Fruit fly (Drosophila melanogaster) whole organism, wandering third instar larva: ENCODE data around the gene Atpalpha.
A peak's percentile ranks its signal among the peaks of the same experiment; 100 is the strongest.

Source experiments
- Abd-B ChIP-seq: fragments of >200 bp; optimal IDR thresholded peaks from 2 replicates; lab custom pipeline; 2017; ENCODE audit warnings: missing biosample characterization, missing genetic modification characterization
- CG32264 ChIP-seq: fragments of 200-800 bp; sonication (Bioruptor generic); optimal IDR thresholded peaks from 2 replicates; lab custom pipeline; 2016; ENCODE audit warnings: missing biosample characterization, missing genetic modification characterization
- CG9705 ChIP-seq: fragments of 200-800 bp; sonication (Bioruptor generic); optimal IDR thresholded peaks from 2 replicates; lab custom pipeline; 2018; ENCODE audit warnings: missing biosample characterization, mild to moderate bottlenecking, missing genetic modification characterization
- CrebA ChIP-seq: fragments of 200-800 bp; sonication (Bioruptor generic); optimal IDR thresholded peaks from 2 replicates; lab custom pipeline; 2016; ENCODE audit warnings: missing biosample characterization, mild to moderate bottlenecking, missing genetic modification characterization, borderline replicate concordance
- Dfd ChIP-seq: fragments of >200 bp; optimal IDR thresholded peaks from 2 replicates; lab custom pipeline; 2017; ENCODE audit warnings: missing biosample characterization, missing genetic modification characterization
- Dif ChIP-seq: fragments of 200-275, 200-300 bp; sonication (Bioruptor generic); optimal IDR thresholded peaks from 2 replicates; lab custom pipeline; 2018; ENCODE audit warnings: missing biosample characterization, missing genetic modification characterization; ENCODE audit not compliant: partially characterized antibody
- GATAd ChIP-seq: sonication (Bioruptor generic); optimal IDR thresholded peaks from 2 replicates; lab custom pipeline; 2016; ENCODE audit warnings: missing biosample characterization, missing genetic modification characterization
- Hnf4 ChIP-seq: fragments of 200-800 bp; sonication (Bioruptor generic); optimal IDR thresholded peaks from 2 replicates; lab custom pipeline; 2016; ENCODE audit warnings: missing biosample characterization, mild to moderate bottlenecking, missing genetic modification characterization
- Hr78 ChIP-seq: fragments of >200 bp; optimal IDR thresholded peaks from 2 replicates; lab custom pipeline; 2017; ENCODE audit warnings: missing biosample characterization, missing genetic modification characterization
- Hr83 ChIP-seq: fragments of 200-300 bp; sonication (Bioruptor generic); optimal IDR thresholded peaks from 2 replicates; lab custom pipeline; 2016; ENCODE audit warnings: missing biosample characterization, mild to moderate bottlenecking, missing genetic modification characterization, moderate library complexity; ENCODE audit not compliant: poor library complexity, severe bottlenecking
- Jra ChIP-seq: sonication (Bioruptor generic); optimal IDR thresholded peaks from 2 replicates; lab custom pipeline; 2016; ENCODE audit warnings: missing biosample characterization, missing genetic modification characterization
- Mio ChIP-seq: sonication (Bioruptor generic); optimal IDR thresholded peaks from 2 replicates; lab custom pipeline; 2016; ENCODE audit warnings: missing biosample characterization, missing genetic modification characterization
- Myc ChIP-seq: fragments of >200 bp; optimal IDR thresholded peaks from 2 replicates; lab custom pipeline; 2017
- N ChIP-seq: fragments of >200 bp; optimal IDR thresholded peaks from 2 replicates; lab custom pipeline; 2018; ENCODE audit warnings: missing biosample characterization, missing external identifiers, missing genetic modification characterization
- OdsH ChIP-seq: fragments of 200-800 bp; sonication (Bioruptor generic); optimal IDR thresholded peaks from 2 replicates; lab custom pipeline; 2016; ENCODE audit warnings: missing biosample characterization, mild to moderate bottlenecking, missing genetic modification characterization
- Rel ChIP-seq, 2 experiments: fragments of 200-800 bp; sonication (Bioruptor generic) in 1 of 2; optimal IDR thresholded peaks; 2 replicates in 1 of 2; 3 replicates in 1 of 2; lab custom pipeline; 2016 to 2019; ENCODE audit warnings: mild to moderate bottlenecking in 2 of 2, missing biosample characterization in 2 of 2, missing genetic modification characterization in 2 of 2, moderate library complexity in 1 of 2
- Sp1 ChIP-seq: fragments of 200-800 bp; sonication (Bioruptor generic); optimal IDR thresholded peaks from 3 replicates; lab custom pipeline; 2019; ENCODE audit warnings: missing biosample characterization, mild to moderate bottlenecking, missing genetic modification characterization, moderate library complexity
- Vsx2 ChIP-seq: fragments of 200-300, 225-300 bp; sonication (Bioruptor generic); optimal IDR thresholded peaks from 2 replicates; lab custom pipeline; 2018; ENCODE audit warnings: missing biosample characterization, missing genetic modification characterization; ENCODE audit not compliant: partially characterized antibody
- br ChIP-seq: fragments of 200-800 bp; sonication (Bioruptor generic); optimal IDR thresholded peaks from 2 replicates; lab custom pipeline; 2016; ENCODE audit warnings: missing biosample characterization, missing genetic modification characterization
- brk ChIP-seq: fragments of 200-800 bp; sonication (Bioruptor generic); optimal IDR thresholded peaks from 2 replicates; lab custom pipeline; 2016; ENCODE audit warnings: missing biosample characterization, mild to moderate bottlenecking, missing genetic modification characterization
- dl ChIP-seq, 2 experiments: fragments of 175-275, 200-275 bp in 1 of 2; fragments of 200-275 bp in 1 of 2; sonication (Bioruptor generic); optimal IDR thresholded peaks; lab custom pipeline; 2018; ENCODE audit warnings: mild to moderate bottlenecking in 2 of 2, missing biosample characterization in 2 of 2, missing genetic modification characterization in 2 of 2, moderate library complexity in 2 of 2; ENCODE audit not compliant: partially characterized antibody in 2 of 2, insufficient read depth in 1 of 2
- dmrt93B ChIP-seq: fragments of 200-800 bp; sonication (Bioruptor generic); optimal IDR thresholded peaks from 2 replicates; lab custom pipeline; 2018; ENCODE audit warnings: missing biosample characterization, mild to moderate bottlenecking, missing genetic modification characterization
- dsf ChIP-seq: sonication (Bioruptor generic); optimal IDR thresholded peaks from 2 replicates; lab custom pipeline; 2016; ENCODE audit warnings: missing biosample characterization, missing genetic modification characterization, borderline replicate concordance
- ey ChIP-seq: fragments of 200-800 bp; sonication (Bioruptor generic); optimal IDR thresholded peaks from 2 replicates; lab custom pipeline; 2016; ENCODE audit warnings: missing biosample characterization, missing genetic modification characterization
- foxo ChIP-seq, 2 experiments: fragments of 200-800 bp; sonication (Bioruptor generic); optimal IDR thresholded peaks; 2 replicates in 1 of 2; 3 replicates in 1 of 2; lab custom pipeline; 2016 to 2017; ENCODE audit warnings: missing biosample characterization in 2 of 2, missing genetic modification characterization in 2 of 2
- fru ChIP-seq: fragments of 200-800 bp; sonication (Bioruptor generic); optimal IDR thresholded peaks from 3 replicates; lab custom pipeline; 2016; ENCODE audit warnings: missing biosample characterization, mild to moderate bottlenecking, missing genetic modification characterization
- h ChIP-seq: fragments of 200-800 bp; sonication (Bioruptor generic); optimal IDR thresholded peaks from 3 replicates; lab custom pipeline; 2016; ENCODE audit warnings: missing biosample characterization, mild to moderate bottlenecking, missing genetic modification characterization
- lola ChIP-seq: fragments of >200 bp; optimal IDR thresholded peaks from 2 replicates; lab custom pipeline; 2017; ENCODE audit warnings: missing biosample characterization, missing genetic modification characterization
- pan ChIP-seq: fragments of >200 bp; optimal IDR thresholded peaks from 2 replicates; lab custom pipeline; 2017
- psq ChIP-seq: fragments of 200-800 bp; sonication (Bioruptor generic); optimal IDR thresholded peaks from 3 replicates; lab custom pipeline; 2017; ENCODE audit warnings: missing biosample characterization, mild to moderate bottlenecking, missing genetic modification characterization, moderate library complexity
- rgr ChIP-seq: fragments of 200-800 bp; sonication (Bioruptor generic); optimal IDR thresholded peaks from 3 replicates; lab custom pipeline; 2016; ENCODE audit warnings: missing biosample characterization, mild to moderate bottlenecking, missing genetic modification characterization
- sage ChIP-seq: fragments of 200-800 bp; sonication (Bioruptor generic); optimal IDR thresholded peaks from 2 replicates; lab custom pipeline; 2016; ENCODE audit warnings: missing biosample characterization, mild to moderate bottlenecking, missing genetic modification characterization
- sv ChIP-seq: fragments of 200-800 bp; sonication (Bioruptor generic); optimal IDR thresholded peaks from 3 replicates; lab custom pipeline; 2016; ENCODE audit warnings: missing biosample characterization, missing genetic modification characterization
- usp ChIP-seq: fragments of >200 bp; optimal IDR thresholded peaks from 2 replicates; lab custom pipeline; 2017; ENCODE audit warnings: missing biosample characterization, missing genetic modification characterization
- woc ChIP-seq: sonication (Bioruptor generic); optimal IDR thresholded peaks from 2 replicates; lab custom pipeline; 2016; ENCODE audit warnings: missing biosample characterization, mild to moderate bottlenecking, missing genetic modification characterization

Gene Atpalpha

DNA sequence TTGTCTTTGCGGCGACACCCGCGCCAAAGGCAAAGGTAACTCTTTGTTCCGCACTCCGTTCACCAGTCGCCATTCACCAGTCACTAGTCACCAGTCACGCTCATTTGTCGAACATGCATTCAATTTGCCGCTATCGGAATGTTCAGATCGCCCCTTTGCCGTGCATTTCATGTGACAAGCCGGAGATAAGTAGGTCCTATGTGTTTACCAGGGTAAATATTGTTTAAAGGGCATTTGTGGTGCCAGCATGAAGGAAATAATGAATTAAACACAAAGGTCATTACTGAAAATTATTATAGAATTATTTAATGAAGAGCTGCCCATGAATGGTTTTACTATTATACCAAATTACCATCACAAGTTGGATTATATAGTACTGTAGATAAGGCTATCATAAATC, 52.6 kb downstream of the Atpalpha start:
- TF ChIP-seq Hr83 (GFP tag; lab: Kevin White, UChicago) (no peak), Jra (GFP tag; lab: Kevin White, UChicago) (no peak), GATAd (GFP tag; lab: Kevin White, UChicago) (no peak), CG9705 (GFP tag; lab: Kevin White, UChicago) (no peak), sage (no peak), psq (GFP tag; lab: Kevin White, UChicago) (no peak), lola (no peak), dsf (GFP tag; lab: Kevin White, UChicago) (no peak), h (GFP tag; lab: Kevin White, UChicago) (no peak), Dif (GFP tag; lab: Kevin White, UChicago) (no peak), Vsx2 (GFP tag; lab: Kevin White, UChicago) (no peak), rgr (GFP tag; lab: Kevin White, UChicago) (no peak), Mio (GFP tag; lab: Kevin White, UChicago) (no peak), Hnf4 (no peak)

- peak; percentile 35 for TF ChIP-seq CrebA (GFP tag; lab: Kevin White, UChicago)
- no peak for TF ChIP-seq GATAd (GFP tag; lab: Kevin White, UChicago)
- no peak for TF ChIP-seq Myc (lab: Kevin White, UChicago)
These were observed 58.5 kb downstream of the Atpalpha start, which contains the start of gene Alp5 for dm6 chr3R:21006967-21007366. Gene Alp5, minus strand, starts transcription at chr3R:21006990.

DNA sequence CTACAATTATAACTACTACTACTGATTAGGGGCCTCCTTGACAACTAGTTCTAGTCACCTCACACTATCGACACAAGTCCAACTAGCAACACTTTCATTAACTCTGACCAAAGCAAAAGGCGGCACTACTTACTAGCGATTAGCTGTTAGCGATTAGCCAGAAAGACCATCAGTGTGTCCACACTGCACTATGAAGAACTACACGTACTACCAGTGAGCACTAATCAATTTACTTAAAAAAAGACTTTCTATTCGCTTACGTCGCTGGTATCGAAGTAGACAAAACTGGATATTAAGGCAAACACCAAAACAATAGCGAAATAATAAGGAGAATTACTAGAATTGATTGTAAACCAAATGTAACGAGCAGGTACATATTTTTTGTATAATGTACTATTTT, 65.3 kb downstream of the Atpalpha start:
- TF ChIP-seq brk (GFP tag; lab: Kevin White, UChicago): no peak
- TF ChIP-seq sage: no peak
- no peak for TF ChIP-seq OdsH (GFP tag; lab: Kevin White, UChicago)
- no peak for TF ChIP-seq dmrt93B (GFP tag; lab: Kevin White, UChicago)
- TF ChIP-seq fru (GFP tag; lab: Kevin White, UChicago): no peak
- no peak for TF ChIP-seq sv (GFP tag; lab: Kevin White, UChicago)
- TF ChIP-seq CrebA (GFP tag; lab: Kevin White, UChicago): no peak
- no peak for TF ChIP-seq Myc (lab: Kevin White, UChicago)
- no peak for TF ChIP-seq Sp1
- no peak for TF ChIP-seq Dfd (GFP tag; lab: Kevin White, UChicago)
- no peak for TF ChIP-seq br
- no peak for TF ChIP-seq woc (GFP tag; lab: Kevin White, UChicago)
- no peak for TF ChIP-seq pan
- TF ChIP-seq psq (GFP tag; lab: Kevin White, UChicago): no peak
- TF ChIP-seq Hr78: no peak
- TF ChIP-seq h (GFP tag; lab: Kevin White, UChicago): no peak
- no peak for TF ChIP-seq lola
- TF ChIP-seq, all 38 proteins: peak for 0

dm6 chr3R:21015636-21016035, 67.1 kb downstream of the Atpalpha start, which contains the start of gene CG5697:
Gene CG5697, plus strand, starts transcription at chr3R:21015949.
- no peak for TF ChIP-seq lola
- peak; percentile 11 for TF ChIP-seq h (GFP tag; lab: Kevin White, UChicago)
- no peak for TF ChIP-seq Rel (GFP tag; optimal IDR thresholded peaks at IDR 0.05; lab: Kevin White, UChicago)
- peak; percentile 13 for TF ChIP-seq Rel (tag; optimal IDR thresholded peaks at IDR 0.05; lab: Kevin White, UChicago)
- no peak for TF ChIP-seq Dif (GFP tag; lab: Kevin White, UChicago)
- no peak for TF ChIP-seq pan
- TF ChIP-seq woc (GFP tag; lab: Kevin White, UChicago): no peak
- TF ChIP-seq Dfd (GFP tag; lab: Kevin White, UChicago): no peak
- no peak for TF ChIP-seq psq (GFP tag; lab: Kevin White, UChicago)
- TF ChIP-seq OdsH (GFP tag; lab: Kevin White, UChicago): peak; percentile 16
- TF ChIP-seq GATAd (GFP tag; lab: Kevin White, UChicago): no peak
- peak in 1 of 2 experiments; percentile 31 for TF ChIP-seq foxo (GFP tag; optimal IDR thresholded peaks at IDR 0.05; lab: Kevin White, UChicago)
- TF ChIP-seq dsf (GFP tag; lab: Kevin White, UChicago): no peak
- peak; percentile 15 for TF ChIP-seq br
- TF ChIP-seq Hr83 (GFP tag; lab: Kevin White, UChicago): peak; percentile 26

- TF ChIP-seq rgr (GFP tag; lab: Kevin White, UChicago) (peak; percentile 50), Abd-B (no peak), fru (GFP tag; lab: Kevin White, UChicago) (peak; percentile 62), psq (GFP tag; lab: Kevin White, UChicago) (peak; percentile 9), GATAd (GFP tag; lab: Kevin White, UChicago) (no peak), N (GFP tag; lab: Kevin White, UChicago) (no peak), ey (GFP tag; lab: Kevin White, UChicago) (no peak), Mio (GFP tag; lab: Kevin White, UChicago) (no peak), lola (no peak), Jra (GFP tag; lab: Kevin White, UChicago) (no peak), dl (GFP tag; optimal IDR thresholded peaks at IDR 0.05; lab: Kevin White, UChicago; ENCODE audit: insufficient read depth in 1 of 2, partially characterized antibody in 2 of 2) (no peak), usp (GFP tag; lab: Kevin White, UChicago) (no peak), Sp1 (no peak), CG32264 (GFP tag; lab: Kevin White, UChicago) (no peak), Myc (lab: Kevin White, UChicago) (no peak), sage (no peak), sv (GFP tag; lab: Kevin White, UChicago) (no peak), Vsx2 (GFP tag; lab: Kevin White, UChicago) (no peak), brk (GFP tag; lab: Kevin White, UChicago) (no peak), Hnf4 (peak; percentile 52), CG9705 (GFP tag; lab: Kevin White, UChicago) (peak; percentile 30), foxo (GFP tag; optimal IDR thresholded peaks at IDR 0.05; lab: Kevin White, UChicago) (peak in 1 of 2 experiments; percentile 67), woc (GFP tag; lab: Kevin White, UChicago) (no peak), pan (no peak), br (no peak)
These were observed 69.1 kb downstream of the Atpalpha start, which contains the start of gene Rlip for dm6 chr3R:21017464-21018080. Gene Rlip, plus strand, starts transcription at chr3R:21017684.
